Worm (Caenorhabditis elegans): ENCODE results near the gene W01B6.8.

DNA sequence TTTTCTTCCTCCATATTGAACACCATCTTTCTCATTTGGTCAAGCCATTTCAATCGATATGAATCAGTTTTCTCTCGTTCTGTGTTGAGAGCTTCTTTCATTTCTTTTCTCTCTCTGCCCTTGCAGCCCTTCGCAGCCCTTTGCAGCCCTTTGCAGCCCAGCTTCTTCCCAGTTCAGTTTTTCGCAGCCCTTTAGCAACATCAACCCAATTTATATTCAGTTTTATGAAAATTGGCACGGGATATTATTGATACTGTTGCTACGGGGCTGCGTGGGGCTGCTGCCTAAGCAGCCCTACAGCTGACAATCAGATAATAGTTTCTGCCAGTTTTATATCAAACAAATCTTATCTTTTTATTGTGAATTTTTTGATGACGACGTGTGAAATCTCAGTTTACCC, 47.2 kb downstream of the W01B6.8 start, which contains the start of gene F44D12.10:
- TF ChIP-seq T22C8.4 (GFP tag; IDR thresholded peaks at IDR 0.05) (no peak), tab-1 (GFP tag; IDR thresholded peaks at IDR 0.05) (no peak), ref-1 (GFP tag; conservative IDR thresholded peaks at IDR 0.05) (no peak), flt-1 (GFP tag; IDR thresholded peaks at IDR 0.05) (no peak), med-1 (GFP tag; optimal IDR thresholded peaks at IDR 0.05; ENCODE audit: insufficient read depth) (no peak), ztf-23 (GFP tag; IDR thresholded peaks at IDR 0.05) (no peak), ztf-29 (GFP tag; IDR thresholded peaks at IDR 0.05) (no peak)
